Fruit fly (Drosophila melanogaster): Measurements from ENCODE around the gene CG43774.
A peak's percentile ranks its signal among the peaks of the same experiment; 100 is the strongest.

CG43774 gene

dm6 chr2L:4028697-4029096, 20.2 kb downstream of the CG43774 start (continued):
- TF ChIP-seq crol (GFP tag; IDR thresholded peaks at IDR 0.05) (peak; percentile 88), pum (GFP tag; optimal IDR thresholded peaks at IDR 0.05) (no peak), Hey (tag; optimal IDR thresholded peaks at IDR 0.05) (no peak), Six4 (GFP tag; optimal IDR thresholded peaks at IDR 0.05) (no peak), CG16813 (GFP tag; IDR thresholded peaks at IDR 0.05; ENCODE audit: partially characterized antibody) (no peak), Ssrp (tag; optimal IDR thresholded peaks at IDR 0.05) (no peak), Lhr (GFP tag; optimal IDR thresholded peaks at IDR 0.05) (no peak), sens-2 (GFP tag; IDR thresholded peaks at IDR 0.05) (no peak), stwl (tag; optimal IDR thresholded peaks at IDR 0.05) (no peak)

DNA sequence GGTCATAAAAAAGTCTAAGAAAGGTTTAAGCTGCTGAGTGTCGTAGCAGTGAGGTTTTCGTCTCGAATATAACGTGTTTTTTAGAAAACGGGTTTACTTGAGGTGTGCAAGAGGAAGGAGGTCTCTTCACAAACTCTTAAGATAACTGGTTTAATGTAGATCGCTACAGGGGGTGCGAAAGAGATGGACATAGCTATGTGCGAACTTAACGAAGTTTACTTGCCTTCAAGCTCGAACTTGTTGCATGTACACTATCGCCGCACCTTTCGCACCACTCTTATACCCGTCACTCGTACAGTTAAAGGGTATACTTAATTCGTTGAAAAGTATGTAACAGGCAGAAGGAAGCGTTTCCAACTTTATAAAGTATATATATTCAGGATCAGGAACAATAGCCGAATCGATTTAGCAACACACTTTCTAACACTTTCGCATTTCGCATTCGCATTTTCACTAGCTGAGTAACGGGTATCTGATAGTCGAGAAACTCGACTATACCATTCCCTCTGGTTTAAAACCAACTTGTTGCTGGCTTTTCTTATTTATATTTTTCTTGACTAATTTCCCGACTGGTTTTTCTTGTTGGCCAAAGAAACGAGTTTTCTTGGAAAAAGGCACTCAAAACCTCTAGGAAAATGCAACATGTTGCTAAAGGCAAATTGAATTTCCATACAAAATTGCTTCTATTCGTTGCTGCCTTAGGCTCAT, 21.9 kb downstream of the CG43774 start:
- no peak for TF ChIP-seq Gsc (GFP tag; IDR thresholded peaks at IDR 0.05)
- peak; percentile 90 for TF ChIP-seq Mrtf (GFP tag; IDR thresholded peaks at IDR 0.05)
- TF ChIP-seq CG17802 (tag; optimal IDR thresholded peaks at IDR 0.05), result peak; percentile 61
- TF ChIP-seq CG31388 (GFP tag; optimal IDR thresholded peaks at IDR 0.05), result no peak
- TF ChIP-seq CG33557 (GFP tag; optimal IDR thresholded peaks at IDR 0.05), result peak; percentile 90
- TF ChIP-seq Hr78 (GFP tag; optimal IDR thresholded peaks at IDR 0.05), result no peak
- peak; percentile 94 for TF ChIP-seq D19A (tag; optimal IDR thresholded peaks at IDR 0.05)
- TF ChIP-seq CG11247 (GFP tag; IDR thresholded peaks at IDR 0.05), result peak; percentile 76
- TF ChIP-seq aop (GFP tag; IDR thresholded peaks at IDR 0.05), result peak; percentile 77; the same call in 1 of the 2 replicates
- peak; percentile 75 for TF ChIP-seq CG4730 (GFP tag; IDR thresholded peaks at IDR 0.05)
- peak; percentile 50 for TF ChIP-seq caup (GFP tag; optimal IDR thresholded peaks at IDR 0.05; ENCODE audit: severe bottlenecking)
- peak; percentile 92 for TF ChIP-seq gem (tag; optimal IDR thresholded peaks at IDR 0.05)
- peak; percentile 74 for TF ChIP-seq CG12104 (GFP tag; optimal IDR thresholded peaks at IDR 0.05)
- TF ChIP-seq ash1 (GFP tag; optimal IDR thresholded peaks at IDR 0.05), result no peak
- TF ChIP-seq Ptx1 (GFP tag; IDR thresholded peaks at IDR 0.05), result peak; percentile 89
- TF ChIP-seq cwo (GFP tag; optimal IDR thresholded peaks at IDR 0.05), result peak; percentile 53
- peak; percentile 42 for TF ChIP-seq CG3838 (GFP tag; optimal IDR thresholded peaks at IDR 0.05)
- TF ChIP-seq Nf-YB (GFP tag; optimal IDR thresholded peaks at IDR 0.05), result peak; percentile 63
- TF ChIP-seq inv (GFP tag; IDR thresholded peaks at IDR 0.05; ENCODE audit: partially characterized antibody), result peak; percentile 71; the same call in 1 of the 2 replicates
- peak; percentile 92 for TF ChIP-seq nmo (GFP tag; optimal IDR thresholded peaks at IDR 0.05)
- TF ChIP-seq Atf-2 (GFP tag; optimal IDR thresholded peaks at IDR 0.05), result peak; percentile 71
- TF ChIP-seq Deaf1 (tag; optimal IDR thresholded peaks at IDR 0.05), result peak; percentile 50
- TF ChIP-seq CG18476 (GFP tag; optimal IDR thresholded peaks at IDR 0.05), result peak; percentile 77
- peak; percentile 65 to 91 for TF ChIP-seq chif (GFP tag; optimal IDR thresholded peaks at IDR 0.05)
- peak; percentile 70 for TF ChIP-seq lilli (GFP tag; optimal IDR thresholded peaks at IDR 0.05)
- TF ChIP-seq pho (GFP tag; optimal IDR thresholded peaks at IDR 0.05), result peak; percentile 46
- TF ChIP-seq cad (GFP tag; optimal IDR thresholded peaks at IDR 0.05), result no peak
- peak; percentile 42 for TF ChIP-seq Ets97D (GFP tag; optimal IDR thresholded peaks at IDR 0.05)
- TF ChIP-seq dysf (GFP tag; IDR thresholded peaks at IDR 0.05), result peak; percentile 91
- peak; percentile 82 for TF ChIP-seq CrebB (tag; optimal IDR thresholded peaks at IDR 0.05)
- TF ChIP-seq Asciz (GFP tag; optimal IDR thresholded peaks at IDR 0.05), result peak; percentile 77
- TF ChIP-seq bowl (GFP tag; IDR thresholded peaks at IDR 0.05), result peak; percentile 71; the same call in 1 of the 2 replicates
- peak; percentile 92 for TF ChIP-seq CG17328 (GFP tag; IDR thresholded peaks at IDR 0.05)
- TF ChIP-seq Abd-B (GFP tag; optimal IDR thresholded peaks at IDR 0.05), result peak; percentile 78
- TF ChIP-seq CG10366 (GFP tag; IDR thresholded peaks at IDR 0.05), result peak; percentile 86
- peak; percentile 92 for TF ChIP-seq dmrt11E (tag; optimal IDR thresholded peaks at IDR 0.05)
- peak; percentile 84 for TF ChIP-seq az2 (GFP tag; optimal IDR thresholded peaks at IDR 0.05)
- TF ChIP-seq klu (GFP tag; IDR thresholded peaks at IDR 0.05), result peak; percentile 31; the same call in 1 of the 2 replicates
- no peak for TF ChIP-seq CG9797 (GFP tag; optimal IDR thresholded peaks at IDR 0.05)
